Worm (Caenorhabditis elegans) whole organism, late embryonic: Measurements from ENCODE around the gene srlf-7.

Source experiments
- C08G9.2 ChIP-seq: sonication (generic microtip); optimal IDR thresholded peaks from 2 replicates; lab custom pipeline; 2016; ENCODE audit warnings: mild to moderate bottlenecking, missing genetic modification characterization, moderate library complexity, missing compliant biosample characterization
- F13H6.1 ChIP-seq: sonication (generic microtip); optimal IDR thresholded peaks from 2 replicates; lab custom pipeline; 2016; ENCODE audit warnings: missing genetic modification characterization, missing compliant biosample characterization
- K02D7.2 ChIP-seq: sonication (generic microtip); optimal IDR thresholded peaks from 2 replicates; lab custom pipeline; 2017; ENCODE audit warnings: mild to moderate bottlenecking, missing genetic modification characterization, missing compliant biosample characterization
- Y22D7AL.16 ChIP-seq: sonication (generic microtip); optimal IDR thresholded peaks from 2 replicates; lab custom pipeline; 2016; ENCODE audit warnings: missing genetic modification characterization, missing compliant biosample characterization
- ahr-1 ChIP-seq: sonication (generic microtip); optimal IDR thresholded peaks from 2 replicates; lab custom pipeline; 2016; ENCODE audit warnings: missing genetic modification characterization, missing compliant biosample characterization
- ama-1 ChIP-seq: fragments of 150-350 bp; optimal IDR thresholded peaks from 2 replicates; lab custom pipeline; 2014
- ceh-18 ChIP-seq: sonication (generic microtip); optimal IDR thresholded peaks from 2 replicates; lab custom pipeline; 2016; ENCODE audit warnings: missing genetic modification characterization, missing compliant biosample characterization
- ceh-22 ChIP-seq: sonication (generic microtip); optimal IDR thresholded peaks from 2 replicates; lab custom pipeline; 2017; ENCODE audit warnings: missing biosample characterization, missing genetic modification characterization
- ceh-24 ChIP-seq: sonication (generic microtip); optimal IDR thresholded peaks from 2 replicates; lab custom pipeline; 2016; ENCODE audit warnings: mild to moderate bottlenecking, missing genetic modification characterization, missing compliant biosample characterization
- ceh-31 ChIP-seq: sonication (generic microtip); optimal IDR thresholded peaks from 2 replicates; lab custom pipeline; 2016; ENCODE audit warnings: missing genetic modification characterization, missing compliant biosample characterization
- ceh-34 ChIP-seq: sonication (generic microtip); optimal IDR thresholded peaks from 2 replicates; lab custom pipeline; 2016; ENCODE audit warnings: mild to moderate bottlenecking, missing genetic modification characterization, missing compliant biosample characterization
- ceh-48 ChIP-seq: sonication (generic microtip); optimal IDR thresholded peaks from 2 replicates; lab custom pipeline; 2016; ENCODE audit warnings: missing genetic modification characterization, inconsistent platforms, missing compliant biosample characterization
- ceh-9 ChIP-seq: sonication (generic microtip); optimal IDR thresholded peaks from 2 replicates; lab custom pipeline; 2016; ENCODE audit warnings: mild to moderate bottlenecking, missing genetic modification characterization, inconsistent platforms, missing compliant biosample characterization
- che-1 ChIP-seq: sonication (generic microtip); optimal IDR thresholded peaks from 2 replicates; lab custom pipeline; 2016; ENCODE audit warnings: mild to moderate bottlenecking, missing genetic modification characterization, missing compliant biosample characterization
- elt-2 ChIP-seq: sonication (generic microtip); optimal IDR thresholded peaks from 2 replicates; lab custom pipeline; 2016; ENCODE audit warnings: missing genetic modification reagents, missing genetic modification characterization, missing compliant biosample characterization
- elt-4 ChIP-seq: sonication (generic microtip); optimal IDR thresholded peaks from 2 replicates; lab custom pipeline; 2016; ENCODE audit warnings: missing genetic modification characterization, missing compliant biosample characterization
- ets-4 ChIP-seq: sonication (generic microtip); optimal IDR thresholded peaks from 2 replicates; lab custom pipeline; 2016; ENCODE audit warnings: missing genetic modification characterization, missing compliant biosample characterization
- eyg-1 ChIP-seq: sonication (generic microtip); optimal IDR thresholded peaks from 2 replicates; lab custom pipeline; 2016; ENCODE audit warnings: missing genotype, missing genetic modification characterization, missing compliant biosample characterization
- fax-1 ChIP-seq: sonication (generic microtip); optimal IDR thresholded peaks from 2 replicates; lab custom pipeline; 2016; ENCODE audit warnings: missing genotype, missing genetic modification characterization, missing compliant biosample characterization
- fkh-6 ChIP-seq: sonication (generic microtip); optimal IDR thresholded peaks from 2 replicates; lab custom pipeline; 2016; ENCODE audit warnings: missing genetic modification characterization, missing compliant biosample characterization
- gmeb-2 ChIP-seq: sonication (generic microtip); optimal IDR thresholded peaks from 2 replicates; lab custom pipeline; 2016; ENCODE audit warnings: missing genetic modification characterization, inconsistent platforms, missing compliant biosample characterization
- hlh-13 ChIP-seq: fragments of 200-800 bp; sonication (Bioruptor generic); optimal IDR thresholded peaks from 2 replicates; lab custom pipeline; 2018; ENCODE audit warnings: mild to moderate bottlenecking, missing genetic modification characterization, missing compliant biosample characterization
- hlh-8 ChIP-seq: sonication (generic microtip); optimal IDR thresholded peaks from 2 replicates; lab custom pipeline; 2016; ENCODE audit warnings: missing genotype, missing genetic modification characterization, missing compliant biosample characterization
- lim-6 ChIP-seq: sonication (generic microtip); optimal IDR thresholded peaks from 2 replicates; lab custom pipeline; 2016; ENCODE audit warnings: missing genetic modification characterization, missing compliant biosample characterization
- lin-11 ChIP-seq: fragments of 200-800 bp; sonication (Bioruptor generic); optimal IDR thresholded peaks from 2 replicates; lab custom pipeline; 2018; ENCODE audit warnings: mild to moderate bottlenecking, missing genetic modification characterization, missing compliant biosample characterization
- mec-3 ChIP-seq: sonication (generic microtip); optimal IDR thresholded peaks from 2 replicates; lab custom pipeline; 2016; ENCODE audit warnings: borderline replicate concordance, missing genetic modification characterization, missing compliant biosample characterization
- nfya-1 ChIP-seq: sonication (generic microtip); optimal IDR thresholded peaks from 2 replicates; lab custom pipeline; 2017; ENCODE audit warnings: missing genetic modification characterization, mild to moderate bottlenecking, missing compliant biosample characterization, antibody characterized with exemption, moderate library complexity
- nhr-232 ChIP-seq: sonication (generic microtip); optimal IDR thresholded peaks from 2 replicates; lab custom pipeline; 2016; ENCODE audit warnings: missing genetic modification characterization, missing compliant biosample characterization
- npax-4 ChIP-seq: sonication (generic microtip); optimal IDR thresholded peaks from 2 replicates; lab custom pipeline; 2016; ENCODE audit warnings: missing genetic modification characterization, missing compliant biosample characterization
- odd-2 ChIP-seq: sonication (generic microtip); optimal IDR thresholded peaks from 2 replicates; lab custom pipeline; 2017; ENCODE audit warnings: antibody characterized with exemption, mild to moderate bottlenecking, missing genetic modification characterization, missing compliant biosample characterization
- pag-3 ChIP-seq: sonication (generic microtip); optimal IDR thresholded peaks from 2 replicates; lab custom pipeline; 2016; ENCODE audit warnings: missing compliant biosample characterization, missing genetic modification characterization, borderline replicate concordance
- pat-9 ChIP-seq: fragments of 200-800 bp; sonication (Bioruptor generic); optimal IDR thresholded peaks from 2 replicates; lab custom pipeline; 2018; ENCODE audit warnings: mild to moderate bottlenecking, missing genetic modification characterization, moderate library complexity, missing compliant biosample characterization
- pha-2 ChIP-seq: sonication (generic microtip); optimal IDR thresholded peaks from 2 replicates; lab custom pipeline; 2017; ENCODE audit warnings: mild to moderate bottlenecking, missing genetic modification characterization, missing compliant biosample characterization
- pqm-1 ChIP-seq: sonication (generic microtip); optimal IDR thresholded peaks from 2 replicates; lab custom pipeline; 2016; ENCODE audit warnings: missing genetic modification characterization, missing compliant biosample characterization
- ref-2 ChIP-seq: sonication (generic microtip); optimal IDR thresholded peaks from 2 replicates; lab custom pipeline; 2016; ENCODE audit warnings: missing genetic modification characterization, missing compliant biosample characterization
- sdc-2 ChIP-seq: sonication (generic microtip); optimal IDR thresholded peaks from 2 replicates; lab custom pipeline; 2016; ENCODE audit warnings: missing genotype, missing genetic modification characterization, missing compliant biosample characterization
- sox-2 ChIP-seq: fragments of 200-800 bp; sonication (Bioruptor generic); IDR thresholded peaks from 2 replicates; pipeline ENCODE4 v1.3.6; 2022; ENCODE audit warnings: missing genetic modification reagents, missing genetic modification characterization, missing compliant biosample characterization
- sox-4 ChIP-seq: sonication (generic microtip); optimal IDR thresholded peaks from 2 replicates; lab custom pipeline; 2017; ENCODE audit warnings: mild to moderate bottlenecking, missing genetic modification characterization, inconsistent platforms, missing compliant biosample characterization
- tbx-7 ChIP-seq: sonication (generic microtip); optimal IDR thresholded peaks from 2 replicates; lab custom pipeline; 2016; ENCODE audit warnings: missing genotype, missing genetic modification characterization, missing compliant biosample characterization
- ttx-3 ChIP-seq: sonication (generic microtip); optimal IDR thresholded peaks from 2 replicates; lab custom pipeline; 2016; ENCODE audit warnings: missing genetic modification reagents, missing genetic modification characterization, missing compliant biosample characterization
- unc-3 ChIP-seq, 2 experiments: fragments of 200-800 bp in 1 of 2; sonication (Bioruptor generic) in 1 of 2; sonication (generic microtip) in 1 of 2; conservative IDR thresholded peaks in 1 of 2; optimal IDR thresholded peaks in 1 of 2; 2 replicates each; pipeline versions ENCODE4 v1.3.6 to Lab custom; 2016 to 2022; ENCODE audit warnings: missing compliant biosample characterization in 2 of 2, missing genetic modification characterization in 2 of 2, missing genetic modification reagents in 1 of 2
- unc-86 ChIP-seq: sonication (generic microtip); optimal IDR thresholded peaks from 2 replicates; lab custom pipeline; 2016; ENCODE audit warnings: missing genetic modification characterization, missing compliant biosample characterization
- zip-5 ChIP-seq: sonication (generic microtip); optimal IDR thresholded peaks from 2 replicates; lab custom pipeline; 2016; ENCODE audit warnings: missing genetic modification characterization, missing compliant biosample characterization
- ztf-16 ChIP-seq: sonication (generic microtip); optimal IDR thresholded peaks from 2 replicates; lab custom pipeline; 2017; ENCODE audit warnings: missing genetic modification characterization, missing compliant biosample characterization

The srlf-7 gene

ce11 chrIV:7230198-7230597, 41.1 kb downstream of the srlf-7 start, which contains the start of gene cap-1 (continued):
- TF ChIP-seq odd-2 (tag; lab: Kevin White, UChicago) (no peak), zip-5 (tag; lab: Kevin White, UChicago) (peak; percentile 32), pag-3 (tag; lab: Kevin White, UChicago) (no peak), pqm-1 (peak; percentile 2), sox-2 (GFP tag; lab: Robert Waterston, UW) (no peak), pat-9 (no peak), gmeb-2 (tag; lab: Kevin White, UChicago) (no peak), nhr-232 (tag; lab: Kevin White, UChicago) (no peak), ets-4 (tag; lab: Kevin White, UChicago) (peak; percentile 54), Y22D7AL.16 (no peak), eyg-1 (no peak), hlh-13 (GFP tag; lab: Kevin White, UChicago) (no peak), fkh-6 (tag; lab: Kevin White, UChicago) (no peak), F13H6.1 (no peak), che-1 (tag; lab: Kevin White, UChicago) (no peak), C08G9.2 (peak; percentile 40), ceh-9 (tag; lab: Kevin White, UChicago) (no peak), pha-2 (tag; lab: Kevin White, UChicago) (no peak), ama-1 (lab: Kevin White, UChicago) (no peak), ceh-48 (tag; lab: Kevin White, UChicago) (peak; percentile 95), lin-11 (tag; lab: Kevin White, UChicago) (no peak), ceh-22 (tag; lab: Kevin White, UChicago) (no peak), tbx-7 (tag; lab: Kevin White, UChicago) (no peak)

- no peak for TF ChIP-seq fax-1 (tag; lab: Kevin White, UChicago)
- TF ChIP-seq ets-4 (tag; lab: Kevin White, UChicago): no peak
- no peak for TF ChIP-seq hlh-8
- TF ChIP-seq lim-6 (tag; lab: Kevin White, UChicago): no peak
- TF ChIP-seq ceh-18 (tag; lab: Kevin White, UChicago): no peak
- TF ChIP-seq pat-9: no peak
- TF ChIP-seq eyg-1: no peak
- TF ChIP-seq unc-3 (GFP tag; conservative IDR thresholded peaks at IDR 0.05; lab: Robert Waterston, UW): no peak
- no peak for TF ChIP-seq unc-3 (tag; optimal IDR thresholded peaks at IDR 0.05; lab: Kevin White, UChicago)
- TF ChIP-seq zip-5 (tag; lab: Kevin White, UChicago): no peak
- no peak for TF ChIP-seq npax-4 (tag; lab: Kevin White, UChicago)
- no peak for TF ChIP-seq ceh-31
- no peak for TF ChIP-seq sdc-2 (tag; lab: Kevin White, UChicago)
Measured at ce11 chrIV:7230935-7231334, 41.8 kb downstream of the srlf-7 start, which contains the start of gene D2024.4. TSS of gene D2024.4 (plus strand) at chrIV:7231235.

- TF ChIP-seq elt-2 (tag; lab: Kevin White, UChicago) (no peak), ceh-34 (no peak), zip-5 (tag; lab: Kevin White, UChicago) (no peak), K02D7.2 (no peak), pat-9 (no peak), ceh-24 (tag; lab: Kevin White, UChicago) (no peak)
Measured at ce11 chrIV:7233566-7234014, 44.5 kb downstream of the srlf-7 start.

ce11 chrIV:7234623-7235022, 45.5 kb downstream of the srlf-7 start:
- TF ChIP-seq che-1 (tag; lab: Kevin White, UChicago): no peak
- no peak for TF ChIP-seq ref-2 (tag; lab: Kevin White, UChicago)
- TF ChIP-seq tbx-7 (tag; lab: Kevin White, UChicago): no peak
- no peak for TF ChIP-seq elt-4
- no peak for TF ChIP-seq ttx-3 (tag; lab: Kevin White, UChicago)
- TF ChIP-seq ztf-16 (tag; lab: Kevin White, UChicago): no peak
- TF ChIP-seq mec-3 (tag; lab: Kevin White, UChicago): no peak
- no peak for TF ChIP-seq ceh-48 (tag; lab: Kevin White, UChicago)
- TF ChIP-seq ceh-24 (tag; lab: Kevin White, UChicago): no peak
- TF ChIP-seq gmeb-2 (tag; lab: Kevin White, UChicago): no peak
- no peak for TF ChIP-seq sox-4 (tag; lab: Kevin White, UChicago)
- TF ChIP-seq ceh-22 (tag; lab: Kevin White, UChicago): no peak
- no peak for TF ChIP-seq nfya-1 (tag; lab: Kevin White, UChicago)
- no peak for TF ChIP-seq ceh-18 (tag; lab: Kevin White, UChicago)
- TF ChIP-seq odd-2 (tag; lab: Kevin White, UChicago): no peak
- TF ChIP-seq lin-11 (tag; lab: Kevin White, UChicago): no peak
- TF ChIP-seq eyg-1: no peak
- TF ChIP-seq F13H6.1: no peak
- TF ChIP-seq ahr-1 (tag; lab: Kevin White, UChicago): no peak
- TF ChIP-seq unc-86 (tag; lab: Kevin White, UChicago): no peak
